Fruit fly (Drosophila melanogaster) whole organism, embryonic: ENCODE results near the gene CG12783.

Source experiments
- Aef1 ChIP-seq: fragments of 200-800 bp; sonication (Bioruptor generic); IDR thresholded peaks from 3 replicates; pipeline ENCODE4 v1.3.6; 2022; ENCODE audit warnings: missing biosample characterization, missing genetic modification characterization
- Atf3 ChIP-seq: fragments of 200-800 bp; sonication (Bioruptor generic); optimal IDR thresholded peaks from 3 replicates; lab custom pipeline; 2016; ENCODE audit warnings: missing biosample characterization, missing genetic modification characterization
- CG13624 ChIP-seq: fragments of 200-800 bp; sonication (Bioruptor generic); optimal IDR thresholded peaks from 2 replicates; lab custom pipeline; 2016; ENCODE audit warnings: missing biosample characterization, missing genetic modification characterization
- CG14710 ChIP-seq: fragments of 200-800 bp; sonication (Bioruptor generic); optimal IDR thresholded peaks from 3 replicates; lab custom pipeline; 2019; ENCODE audit warnings: missing biosample characterization, mild to moderate bottlenecking, missing genetic modification characterization, moderate library complexity
- CG15514 ChIP-seq: fragments of 200-800 bp; sonication (Bioruptor generic); optimal IDR thresholded peaks from 3 replicates; lab custom pipeline; 2017; ENCODE audit warnings: missing biosample characterization, missing genetic modification characterization, mild to moderate bottlenecking, moderate library complexity, missing genetic modification reagents
- CG2889 ChIP-seq: fragments of 200-800 bp; sonication (Bioruptor generic); IDR thresholded peaks from 3 replicates; pipeline ENCODE4 v1.3.6; 2022; ENCODE audit warnings: missing biosample characterization, missing genetic modification characterization
- CG4617 ChIP-seq: fragments of 200-800 bp; sonication (Bioruptor generic); optimal IDR thresholded peaks from 3 replicates; lab custom pipeline; 2016; ENCODE audit warnings: missing biosample characterization, missing genetic modification characterization, borderline replicate concordance
- CG4730 ChIP-seq: fragments of 200-800 bp; sonication (Bioruptor generic); IDR thresholded peaks from 2 replicates; pipeline ENCODE4 v1.3.6; 2022; ENCODE audit warnings: missing biosample characterization, missing genetic modification characterization
- CG4854 ChIP-seq: fragments of 200-800 bp; sonication (Bioruptor generic); optimal IDR thresholded peaks from 2 replicates; lab custom pipeline; 2016; ENCODE audit warnings: missing biosample characterization, missing genetic modification characterization, inconsistent platforms
- CG6683 ChIP-seq: fragments of 200-800 bp; sonication (Bioruptor generic); optimal IDR thresholded peaks from 2 replicates; lab custom pipeline; 2017; ENCODE audit warnings: missing biosample characterization, mild to moderate bottlenecking, missing genetic modification characterization, missing genetic modification reagents
- CG6813 ChIP-seq: fragments of 200-800 bp; sonication (Bioruptor generic); optimal IDR thresholded peaks from 2 replicates; lab custom pipeline; 2017; ENCODE audit warnings: missing biosample characterization, missing genetic modification characterization, mild to moderate bottlenecking, moderate library complexity, missing genetic modification reagents
- CG7357 ChIP-seq: fragments of 200-800 bp; sonication (Bioruptor generic); IDR thresholded peaks from 3 replicates; pipeline ENCODE4 v1.3.6; 2022; ENCODE audit warnings: missing biosample characterization, missing genetic modification characterization
- CG9876 ChIP-seq: fragments of 200-800 bp; sonication (Bioruptor generic); optimal IDR thresholded peaks from 2 replicates; lab custom pipeline; 2016; ENCODE audit warnings: missing biosample characterization, missing genetic modification characterization
- Dbx ChIP-seq: fragments of 200-800 bp; sonication (Bioruptor generic); IDR thresholded peaks from 3 replicates; pipeline ENCODE4 v1.3.6; 2022; ENCODE audit warnings: missing biosample characterization, missing genetic modification characterization
- Deaf1 ChIP-seq: fragments of 200-800 bp; optimal IDR thresholded peaks from 3 replicates; lab custom pipeline; 2019; ENCODE audit warnings: missing biosample characterization, mild to moderate bottlenecking, missing genetic modification characterization, moderate library complexity
- Dek ChIP-seq: fragments of 200-800 bp; sonication (Bioruptor generic); optimal IDR thresholded peaks from 3 replicates; lab custom pipeline; 2019; ENCODE audit warnings: missing biosample characterization, mild to moderate bottlenecking, missing genetic modification characterization, moderate library complexity
- Doc2 ChIP-seq: fragments of 200-800 bp; sonication (Bioruptor generic); IDR thresholded peaks from 2 replicates; pipeline ENCODE4 v1.3.6; 2022; ENCODE audit warnings: missing biosample characterization, missing genetic modification characterization
- Doc3 ChIP-seq: fragments of 200-800 bp; sonication (Bioruptor generic); IDR thresholded peaks from 3 replicates; pipeline ENCODE4 v1.3.6; 2022; ENCODE audit warnings: missing biosample characterization, missing genetic modification characterization; ENCODE audit not compliant: partially characterized antibody
- ERR ChIP-seq: fragments of 200-800 bp; sonication (Bioruptor generic); optimal IDR thresholded peaks from 2 replicates; lab custom pipeline; 2016; ENCODE audit warnings: missing biosample characterization, missing genetic modification characterization
- Elba2 ChIP-seq: fragments of 200-800 bp; sonication (Bioruptor generic); optimal IDR thresholded peaks from 3 replicates; lab custom pipeline; 2016; ENCODE audit warnings: missing biosample characterization, missing genetic modification characterization
- Fer2 ChIP-seq: fragments of 200-800 bp; sonication (Bioruptor generic); optimal IDR thresholded peaks from 2 replicates; lab custom pipeline; 2018; ENCODE audit warnings: missing biosample characterization, mild to moderate bottlenecking, missing genetic modification characterization, moderate library complexity
- HHEX ChIP-seq: fragments of 200-800 bp; sonication (Bioruptor generic); optimal IDR thresholded peaks from 3 replicates; lab custom pipeline; 2017; ENCODE audit warnings: missing biosample characterization, mild to moderate bottlenecking, missing genetic modification characterization, missing genetic modification reagents
- Hr51 ChIP-seq, 2 experiments: fragments of 200-800 bp; sonication (Bioruptor generic); optimal IDR thresholded peaks; 2 replicates in 1 of 2; 3 replicates in 1 of 2; lab custom pipeline; 2016 to 2018; ENCODE audit warnings: missing biosample characterization in 2 of 2, missing genetic modification characterization in 2 of 2, mild to moderate bottlenecking in 1 of 2, moderate library complexity in 1 of 2
- Hr78 ChIP-seq, 2 experiments: fragments of 200-800 bp in 1 of 2; fragments of >200 bp in 1 of 2; sonication (Bioruptor generic) in 1 of 2; optimal IDR thresholded peaks; 2 replicates each; lab custom pipeline; 2017 to 2019; ENCODE audit warnings: missing biosample characterization in 2 of 2, missing genetic modification characterization in 2 of 2, mild to moderate bottlenecking in 1 of 2, moderate library complexity in 1 of 2
- NC2α ChIP-seq: fragments of 200-800 bp; sonication (Bioruptor generic); optimal IDR thresholded peaks from 2 replicates; lab custom pipeline; 2016; ENCODE audit warnings: missing biosample characterization, missing genetic modification characterization
- Nf-YB ChIP-seq: fragments of 200-800 bp; sonication (Bioruptor generic); optimal IDR thresholded peaks from 3 replicates; lab custom pipeline; 2019; ENCODE audit warnings: missing biosample characterization, mild to moderate bottlenecking, missing genetic modification characterization, moderate library complexity
- Rfx ChIP-seq: fragments of 200-800 bp; sonication (Bioruptor generic); IDR thresholded peaks from 2 replicates; pipeline ENCODE4 v1.3.6; 2022; ENCODE audit warnings: missing biosample characterization, missing genetic modification characterization
- Rx ChIP-seq: fragments of 200-800 bp; sonication (Bioruptor generic); IDR thresholded peaks from 2 replicates; pipeline ENCODE4 v1.3.6; 2022; ENCODE audit warnings: missing biosample characterization, missing genetic modification characterization
- Sin3A ChIP-seq: fragments of >200 bp; optimal IDR thresholded peaks from 2 replicates; lab custom pipeline; 2018
- Sry-β ChIP-seq: fragments of 200-800 bp; sonication (Bioruptor generic); optimal IDR thresholded peaks from 2 replicates; lab custom pipeline; 2018; ENCODE audit warnings: missing biosample characterization, mild to moderate bottlenecking, missing genetic modification characterization, moderate library complexity
- Ssrp ChIP-seq: fragments of 200-800 bp; sonication (Bioruptor generic); optimal IDR thresholded peaks from 2 replicates; lab custom pipeline; 2018; ENCODE audit warnings: missing biosample characterization, mild to moderate bottlenecking, missing genetic modification characterization, moderate library complexity
- Usf ChIP-seq: fragments of 200-800 bp; sonication (Bioruptor generic); optimal IDR thresholded peaks from 2 replicates; lab custom pipeline; 2017; ENCODE audit warnings: missing genotype, missing biosample characterization, missing genetic modification characterization
- amos ChIP-seq: fragments of 200-800 bp; sonication (Bioruptor generic); IDR thresholded peaks from 2 replicates; pipeline ENCODE4 v1.3.6; 2022; ENCODE audit warnings: missing biosample characterization, missing genetic modification characterization; ENCODE audit not compliant: partially characterized antibody
- cas ChIP-seq: fragments of 200-800 bp; sonication (Bioruptor generic); IDR thresholded peaks from 2 replicates; pipeline ENCODE4 v1.3.6; 2022; ENCODE audit warnings: missing biosample characterization, missing genetic modification characterization
- crp ChIP-seq, 2 experiments: fragments of 200-800 bp; sonication (Bioruptor generic); optimal IDR thresholded peaks; 2 replicates in 1 of 2; 3 replicates in 1 of 2; lab custom pipeline; 2017; ENCODE audit warnings: missing biosample characterization in 2 of 2, missing genetic modification characterization in 2 of 2, mild to moderate bottlenecking in 1 of 2, moderate library complexity in 1 of 2
- danr ChIP-seq: fragments of 200-800 bp; sonication (Bioruptor generic); IDR thresholded peaks from 2 replicates; pipeline ENCODE4 v1.3.6; 2022; ENCODE audit warnings: missing biosample characterization, missing genetic modification characterization
- dm ChIP-seq: fragments of 200-800 bp; sonication (Bioruptor generic); optimal IDR thresholded peaks from 3 replicates; lab custom pipeline; 2016; ENCODE audit warnings: missing biosample characterization, missing genetic modification characterization
- gcm2 ChIP-seq: fragments of 200-800 bp; sonication (Bioruptor generic); optimal IDR thresholded peaks from 2 replicates; lab custom pipeline; 2016; ENCODE audit warnings: missing biosample characterization, missing genetic modification characterization
- gfzf ChIP-seq: fragments of 200-800 bp; sonication (Bioruptor generic); optimal IDR thresholded peaks from 2 replicates; lab custom pipeline; 2016; ENCODE audit warnings: missing biosample characterization, mild to moderate bottlenecking, missing genetic modification characterization, moderate library complexity
- hbn ChIP-seq: fragments of 200-800 bp; sonication (Bioruptor generic); IDR thresholded peaks from 2 replicates; pipeline ENCODE4 v1.3.6; 2022; ENCODE audit warnings: missing biosample characterization, missing genetic modification characterization; ENCODE audit not compliant: partially characterized antibody
- her ChIP-seq: fragments of 200-800 bp; sonication (Bioruptor generic); optimal IDR thresholded peaks from 2 replicates; lab custom pipeline; 2016; ENCODE audit warnings: missing biosample characterization, missing genetic modification characterization
- ind ChIP-seq: fragments of 200-800 bp; sonication (Bioruptor generic); optimal IDR thresholded peaks from 3 replicates; lab custom pipeline; 2016; ENCODE audit warnings: missing biosample characterization, missing genetic modification characterization
- ken ChIP-seq: fragments of 200-800 bp; sonication (Bioruptor generic); IDR thresholded peaks from 3 replicates; pipeline ENCODE4 v1.3.6; 2022; ENCODE audit warnings: missing biosample characterization, missing genetic modification characterization
- pnt ChIP-seq: fragments of 200-800 bp; sonication (Bioruptor generic); optimal IDR thresholded peaks from 3 replicates; lab custom pipeline; 2016; ENCODE audit warnings: missing biosample characterization, missing genetic modification characterization
- prd ChIP-seq, 3 experiments: fragments of >200 bp in 2 of 3; fragments of 200-800 bp in 1 of 3; sonication (Bioruptor generic) in 1 of 3; optimal IDR thresholded peaks in 2 of 3; IDR thresholded peaks in 1 of 3; 2 replicates in 2 of 3; 3 replicates in 1 of 3; pipeline versions ENCODE4 v1.3.6 to Lab custom; 2017 to 2022; ENCODE audit warnings: missing biosample characterization in 1 of 3, missing genetic modification characterization in 1 of 3
- sd ChIP-seq: fragments of 200-800 bp; sonication (Bioruptor generic); optimal IDR thresholded peaks from 3 replicates; lab custom pipeline; 2018; ENCODE audit warnings: missing biosample characterization, mild to moderate bottlenecking, missing genetic modification characterization, moderate library complexity
- sug ChIP-seq: fragments of 200-800 bp; optimal IDR thresholded peaks from 2 replicates; lab custom pipeline; 2019; ENCODE audit warnings: missing biosample characterization, mild to moderate bottlenecking, missing genetic modification characterization, moderate library complexity
- vfl ChIP-seq: fragments of 200-800 bp; sonication (Bioruptor generic); optimal IDR thresholded peaks from 2 replicates; lab custom pipeline; 2016; ENCODE audit warnings: missing biosample characterization, missing genetic modification characterization

CG12783 gene

dm6 chr3R:16646952-16647715 is 33.9 kb upstream of the CG12783 start, which contains the start of the genes CG10324 and CCT3 (continued):
- no peak for TF ChIP-seq Deaf1
- no peak for TF ChIP-seq prd (optimal IDR thresholded peaks at IDR 0.05; lab: Kevin White, UChicago)
- TF ChIP-seq prd (GFP tag; IDR thresholded peaks at IDR 0.05; lab: Robert Waterston, UW), result peak; percentile 65; the same call in 2 of the 3 replicates
- TF ChIP-seq Doc3 (GFP tag; lab: Robert Waterston, UW), result peak; percentile 62
- TF ChIP-seq pnt, result peak; percentile 45
- no peak for TF ChIP-seq CG4617 (GFP tag; lab: Kevin White, UChicago)
- TF ChIP-seq ERR, result no peak
- TF ChIP-seq CG13624 (GFP tag; lab: Kevin White, UChicago), result peak; percentile 19
- TF ChIP-seq Sry-β (GFP tag; lab: Kevin White, UChicago), result no peak
- TF ChIP-seq ind (GFP tag; lab: Kevin White, UChicago), result peak; percentile 59
- peak; percentile 85 for TF ChIP-seq CG7357 (GFP tag; lab: Robert Waterston, UW)
- peak; percentile 9 for TF ChIP-seq Usf
- TF ChIP-seq Doc2, result no peak

dm6 chr3R:16643591-16643990 is 30.4 kb upstream of the CG12783 start, which contains the start of gene Arl6IP1:
Gene Arl6IP1, plus strand, starts transcription at chr3R:16643605.
- no peak for TF ChIP-seq CG7357 (GFP tag; lab: Robert Waterston, UW)
- TF ChIP-seq hbn (GFP tag; lab: Robert Waterston, UW), result peak; percentile 33
- peak; percentile 36 for TF ChIP-seq Sin3A (lab: Kevin White, UChicago)
- no peak for TF ChIP-seq CG9876 (GFP tag; lab: Kevin White, UChicago)
- TF ChIP-seq sd (tag; lab: Kevin White, UChicago), result no peak
- no peak for TF ChIP-seq CG4730 (GFP tag; lab: Robert Waterston, UW)
- TF ChIP-seq CG6683 (GFP tag; lab: Kevin White, UChicago), result no peak
- no peak for TF ChIP-seq Dek (tag; lab: Kevin White, UChicago)
- no peak for TF ChIP-seq NC2α (GFP tag; lab: Kevin White, UChicago)
- TF ChIP-seq Dbx (GFP tag; lab: Robert Waterston, UW), result no peak
- no peak for TF ChIP-seq dm
- no peak for TF ChIP-seq Atf3 (GFP tag; lab: Kevin White, UChicago)
- TF ChIP-seq Ssrp (tag; lab: Kevin White, UChicago), result no peak
- TF ChIP-seq CG4854, result no peak
- peak; percentile 58 for TF ChIP-seq CG15514 (GFP tag; lab: Kevin White, UChicago)
- no peak for TF ChIP-seq Rfx
- no peak for TF ChIP-seq cas (GFP tag; lab: Robert Waterston, UW)
- peak; percentile 86 for TF ChIP-seq gfzf (GFP tag; lab: Kevin White, UChicago)
- TF ChIP-seq Elba2 (GFP tag; lab: Kevin White, UChicago), result no peak
- TF ChIP-seq amos (GFP tag; lab: Robert Waterston, UW), result peak; percentile 39; the same call in 1 of the 2 replicates
- no peak for TF ChIP-seq Hr78 (GFP tag; optimal IDR thresholded peaks at IDR 0.05; lab: Kevin White, UChicago)
- no peak for TF ChIP-seq danr
- no peak for TF ChIP-seq Rx (GFP tag; lab: Robert Waterston, UW)
- no peak for TF ChIP-seq Hr51 (GFP tag; optimal IDR thresholded peaks at IDR 0.05; lab: Kevin White, UChicago)
- TF ChIP-seq Nf-YB (GFP tag; lab: Kevin White, UChicago), result no peak
- TF ChIP-seq HHEX (GFP tag; lab: Kevin White, UChicago), result no peak
- TF ChIP-seq CG2889 (GFP tag; lab: Robert Waterston, UW), result no peak
- TF ChIP-seq vfl (GFP tag; lab: Kevin White, UChicago), result no peak
- TF ChIP-seq ken, result no peak
- TF ChIP-seq CG6813 (GFP tag; lab: Kevin White, UChicago), result no peak
- TF ChIP-seq crp (GFP tag; optimal IDR thresholded peaks at IDR 0.05; lab: Kevin White, UChicago), result no peak
- TF ChIP-seq Aef1 (GFP tag; lab: Robert Waterston, UW), result no peak
- TF ChIP-seq CG14710 (tag; lab: Kevin White, UChicago), result peak; percentile 48
- TF ChIP-seq sug (tag; lab: Kevin White, UChicago), result no peak
- no peak for TF ChIP-seq her (GFP tag; lab: Kevin White, UChicago)
- TF ChIP-seq Fer2 (tag; lab: Kevin White, UChicago), result no peak
- no peak for TF ChIP-seq gcm2 (GFP tag; lab: Kevin White, UChicago)
